Fruit fly (Drosophila melanogaster) whole organism, embryonic: ENCODE measurements around the gene CG14668.

ENCODE experiments used
- Awh ChIP-seq: fragments of 200-800 bp; sonication (Bioruptor generic); IDR thresholded peaks from 2 replicates; pipeline ENCODE4, ENCODE4 v1.3.6; 2022; ENCODE audit warnings: missing biosample characterization, missing genetic modification characterization
- BEAF-32 ChIP-seq: fragments of 200-800 bp; sonication (Bioruptor generic); optimal IDR thresholded peaks from 3 replicates; lab custom pipeline; 2017; ENCODE audit warnings: missing biosample characterization, missing genetic modification characterization, mild to moderate bottlenecking, moderate library complexity, missing genetic modification reagents
- CG10979 ChIP-seq: fragments of 200-800 bp; sonication (Bioruptor generic); optimal IDR thresholded peaks from 2 replicates; lab custom pipeline; 2018; ENCODE audit warnings: missing biosample characterization, mild to moderate bottlenecking, missing genetic modification characterization, moderate library complexity
- CG12219 ChIP-seq: fragments of 200-800 bp; sonication (Bioruptor generic); optimal IDR thresholded peaks from 3 replicates; lab custom pipeline; 2018; ENCODE audit warnings: missing biosample characterization, mild to moderate bottlenecking, missing genetic modification characterization
- CG12769 ChIP-seq: fragments of 200-800 bp; sonication (Bioruptor generic); optimal IDR thresholded peaks from 2 replicates; lab custom pipeline; 2019; ENCODE audit warnings: missing biosample characterization, mild to moderate bottlenecking, missing genetic modification characterization, moderate library complexity
- CG13424 ChIP-seq: fragments of 200-800 bp; sonication (Bioruptor generic); optimal IDR thresholded peaks from 2 replicates; lab custom pipeline; 2019; ENCODE audit warnings: missing biosample characterization, mild to moderate bottlenecking, missing genetic modification characterization, moderate library complexity
- CG17612 ChIP-seq: fragments of 200-800 bp; sonication (Bioruptor generic); IDR thresholded peaks from 2 replicates; pipeline ENCODE4 v1.3.6; 2022; ENCODE audit warnings: missing biosample characterization, missing genetic modification characterization
- CG18619 ChIP-seq: fragments of 200-800 bp; sonication (Bioruptor generic); optimal IDR thresholded peaks from 3 replicates; lab custom pipeline; 2017; ENCODE audit warnings: missing biosample characterization, mild to moderate bottlenecking, missing genetic modification characterization
- CG2889 ChIP-seq: fragments of 200-800 bp; sonication (Bioruptor generic); IDR thresholded peaks from 3 replicates; pipeline ENCODE4 v1.3.6; 2022; ENCODE audit warnings: missing biosample characterization, missing genetic modification characterization
- CG31224 ChIP-seq: fragments of 200-800 bp; sonication (Bioruptor generic); IDR thresholded peaks from 2 replicates; pipeline ENCODE4 v1.3.6; 2022; ENCODE audit warnings: missing biosample characterization, missing genetic modification characterization
- CG3726 ChIP-seq: fragments of 200-800 bp; sonication (Bioruptor generic); IDR thresholded peaks from 3 replicates; pipeline ENCODE4, ENCODE4 v1.3.6; 2022; ENCODE audit warnings: missing biosample characterization, missing genetic modification characterization
- CG4282 ChIP-seq: fragments of 200-800 bp; sonication (Bioruptor generic); optimal IDR thresholded peaks from 2 replicates; lab custom pipeline; 2016; ENCODE audit warnings: missing biosample characterization, missing genetic modification characterization
- CG6175 ChIP-seq: fragments of 200-800 bp; sonication (Bioruptor generic); IDR thresholded peaks from 3 replicates; pipeline ENCODE4 v1.3.6; 2022; ENCODE audit warnings: missing biosample characterization, missing genetic modification characterization
- CG6654 ChIP-seq: fragments of 200-800 bp; sonication (Bioruptor generic); optimal IDR thresholded peaks from 2 replicates; lab custom pipeline; 2017; ENCODE audit warnings: missing biosample characterization, mild to moderate bottlenecking, missing genetic modification characterization
- CG6689 ChIP-seq: fragments of 200-800 bp; sonication (Bioruptor generic); IDR thresholded peaks from 2 replicates; pipeline ENCODE4 v1.3.6; 2022; ENCODE audit warnings: missing biosample characterization, missing genetic modification characterization
- CG7271 ChIP-seq: fragments of 200-800 bp; sonication (Bioruptor generic); optimal IDR thresholded peaks from 2 replicates; lab custom pipeline; 2018; ENCODE audit warnings: missing biosample characterization, mild to moderate bottlenecking, missing genetic modification characterization, moderate library complexity
- CG8388 ChIP-seq: fragments of 200-800 bp; sonication (Bioruptor generic); optimal IDR thresholded peaks from 2 replicates; lab custom pipeline; 2019; ENCODE audit warnings: missing biosample characterization, mild to moderate bottlenecking, missing genetic modification characterization, moderate library complexity
- CG9932 ChIP-seq: fragments of 200-800 bp; sonication (Bioruptor generic); IDR thresholded peaks from 2 replicates; pipeline ENCODE4 v1.3.6; 2022; ENCODE audit warnings: missing biosample characterization, missing genetic modification characterization
- CkIIα-i1 ChIP-seq: fragments of 200-800 bp; sonication (Bioruptor generic); IDR thresholded peaks from 2 replicates; pipeline ENCODE4 v1.3.6; 2022; ENCODE audit warnings: missing biosample characterization, missing genetic modification characterization
- D ChIP-seq, 2 experiments: fragments of 200-800 bp in 1 of 2; fragments of >200 bp in 1 of 2; sonication (Bioruptor generic) in 1 of 2; optimal IDR thresholded peaks; 2 replicates in 1 of 2; 3 replicates in 1 of 2; lab custom pipeline; 2017; ENCODE audit warnings: mild to moderate bottlenecking in 1 of 2, missing biosample characterization in 1 of 2, missing genetic modification characterization in 1 of 2, missing genetic modification reagents in 1 of 2
- D19B ChIP-seq: fragments of 200-800 bp; sonication (Bioruptor generic); optimal IDR thresholded peaks from 2 replicates; lab custom pipeline; 2017; ENCODE audit warnings: missing biosample characterization, mild to moderate bottlenecking, missing genetic modification characterization
- Deaf1 ChIP-seq: fragments of 200-800 bp; optimal IDR thresholded peaks from 3 replicates; lab custom pipeline; 2019; ENCODE audit warnings: missing biosample characterization, mild to moderate bottlenecking, missing genetic modification characterization, moderate library complexity
- E2f1 ChIP-seq: fragments of 200-800 bp; sonication (Bioruptor generic); IDR thresholded peaks from 2 replicates; pipeline ENCODE4 v1.3.6; 2022; ENCODE audit warnings: missing biosample characterization, missing genetic modification characterization
- GATAe ChIP-seq: fragments of 200-800 bp; sonication (Bioruptor generic); conservative IDR thresholded peaks from 2 replicates; pipeline ENCODE4 v1.3.6; 2022; ENCODE audit warnings: missing biosample characterization, missing genetic modification characterization
- Lim3 ChIP-seq: fragments of 200-800 bp; sonication (Bioruptor generic); IDR thresholded peaks from 2 replicates; pipeline ENCODE4 v1.3.6; 2022; ENCODE audit warnings: missing biosample characterization, missing genetic modification characterization
- Nf-YC ChIP-seq: fragments of 200-800 bp; optimal IDR thresholded peaks from 3 replicates; lab custom pipeline; 2019; ENCODE audit warnings: missing biosample characterization, mild to moderate bottlenecking, missing genetic modification characterization, moderate library complexity
- Ptx1 ChIP-seq: fragments of 200-800 bp; sonication (Bioruptor generic); IDR thresholded peaks from 2 replicates; pipeline ENCODE4 v1.3.6; 2022; ENCODE audit warnings: missing biosample characterization, missing genetic modification characterization
- Rx ChIP-seq: fragments of 200-800 bp; sonication (Bioruptor generic); IDR thresholded peaks from 2 replicates; pipeline ENCODE4 v1.3.6; 2022; ENCODE audit warnings: missing biosample characterization, missing genetic modification characterization
- Scr ChIP-seq: fragments of 200-800 bp; sonication (Bioruptor generic); IDR thresholded peaks from 2 replicates; pipeline ENCODE4 v1.3.6; 2022; ENCODE audit warnings: missing biosample characterization, missing genetic modification characterization; ENCODE audit not compliant: partially characterized antibody
- Ssrp ChIP-seq: fragments of 200-800 bp; sonication (Bioruptor generic); optimal IDR thresholded peaks from 2 replicates; lab custom pipeline; 2018; ENCODE audit warnings: missing biosample characterization, mild to moderate bottlenecking, missing genetic modification characterization, moderate library complexity
- aop ChIP-seq: fragments of 200-800 bp; sonication (Bioruptor generic); IDR thresholded peaks from 2 replicates; pipeline ENCODE4 v1.3.6; 2022; ENCODE audit warnings: missing biosample characterization, missing genetic modification characterization
- ase ChIP-seq: fragments of 200-800 bp; sonication (Bioruptor generic); IDR thresholded peaks from 3 replicates; pipeline ENCODE4 v1.3.6; 2022; ENCODE audit warnings: missing biosample characterization, missing genetic modification characterization
- chn ChIP-seq: fragments of 200-800 bp; sonication (Bioruptor generic); optimal IDR thresholded peaks from 2 replicates; lab custom pipeline; 2016; ENCODE audit warnings: missing biosample characterization, missing genetic modification characterization
- da ChIP-seq: fragments of 200-800 bp; sonication (Bioruptor generic); optimal IDR thresholded peaks from 2 replicates; lab custom pipeline; 2016; ENCODE audit warnings: missing biosample characterization, missing genetic modification characterization
- eyg ChIP-seq: fragments of 200-800 bp; sonication (Bioruptor generic); optimal IDR thresholded peaks from 3 replicates; lab custom pipeline; 2016; ENCODE audit warnings: missing biosample characterization, missing genetic modification characterization
- gem ChIP-seq: fragments of 200-800 bp; sonication (Bioruptor generic); optimal IDR thresholded peaks from 2 replicates; lab custom pipeline; 2019; ENCODE audit warnings: missing biosample characterization, mild to moderate bottlenecking, missing genetic modification characterization, moderate library complexity
- gfzf ChIP-seq: fragments of 200-800 bp; sonication (Bioruptor generic); optimal IDR thresholded peaks from 2 replicates; lab custom pipeline; 2016; ENCODE audit warnings: missing biosample characterization, mild to moderate bottlenecking, missing genetic modification characterization, moderate library complexity
- gsb-n ChIP-seq: fragments of 200-800 bp; sonication (Bioruptor generic); optimal IDR thresholded peaks from 3 replicates; lab custom pipeline; 2018; ENCODE audit warnings: missing biosample characterization, mild to moderate bottlenecking, missing genetic modification characterization
- insv ChIP-seq, 2 experiments: fragments of 200-800 bp; sonication (Bioruptor generic); optimal IDR thresholded peaks; 3 replicates each; lab custom pipeline; 2016 to 2018; ENCODE audit warnings: missing biosample characterization in 2 of 2, missing genetic modification characterization in 2 of 2
- kah ChIP-seq: fragments of 200-800 bp; sonication (Bioruptor generic); optimal IDR thresholded peaks from 2 replicates; lab custom pipeline; 2018; ENCODE audit warnings: missing biosample characterization, mild to moderate bottlenecking, missing genetic modification characterization
- kni ChIP-seq: fragments of 200-800 bp; sonication (Bioruptor generic); optimal IDR thresholded peaks from 3 replicates; lab custom pipeline; 2017; ENCODE audit warnings: mild to moderate bottlenecking, missing biosample characterization, missing genetic modification reagents, missing genetic modification characterization
- lola ChIP-seq, 3 experiments: fragments of >200 bp in 2 of 3; fragments of 200-800 bp in 1 of 3; sonication (Bioruptor generic) in 1 of 3; optimal IDR thresholded peaks; 2 replicates each; lab custom pipeline; 2017 to 2019; ENCODE audit warnings: missing biosample characterization in 3 of 3, missing genetic modification characterization in 3 of 3, mild to moderate bottlenecking in 1 of 3, moderate library complexity in 1 of 3
- mam ChIP-seq: fragments of 200-800 bp; sonication (Bioruptor generic); optimal IDR thresholded peaks from 3 replicates; lab custom pipeline; 2016; ENCODE audit warnings: missing biosample characterization, missing genetic modification characterization
- p53 ChIP-seq: fragments of 200-800 bp; sonication (Bioruptor generic); optimal IDR thresholded peaks from 2 replicates; lab custom pipeline; 2016; ENCODE audit warnings: missing biosample characterization, missing genetic modification characterization
- pum ChIP-seq: fragments of 200-800 bp; sonication (Bioruptor generic); optimal IDR thresholded peaks from 2 replicates; lab custom pipeline; 2016; ENCODE audit warnings: missing biosample characterization, missing genetic modification characterization
- ro ChIP-seq: fragments of 200-800 bp; sonication (Bioruptor generic); IDR thresholded peaks from 2 replicates; pipeline ENCODE4 v1.3.6; 2022; ENCODE audit warnings: missing biosample characterization, missing genetic modification characterization
- sens ChIP-seq: fragments of 200-800 bp; sonication (Bioruptor generic); peaks from one replicate; lab custom pipeline; 2016; ENCODE audit warnings: missing biosample characterization, missing genetic modification characterization
- wdn ChIP-seq: fragments of 200-800 bp; sonication (Bioruptor generic); IDR thresholded peaks from 2 replicates; pipeline ENCODE4 v1.3.6; 2022; ENCODE audit warnings: missing biosample characterization, missing genetic modification characterization
- zen ChIP-seq: fragments of 200-800 bp; sonication (Bioruptor generic); optimal IDR thresholded peaks from 3 replicates; lab custom pipeline; 2018; ENCODE audit warnings: missing biosample characterization, mild to moderate bottlenecking, missing genetic modification characterization, moderate library complexity
- zf30C ChIP-seq: fragments of 200-800 bp; sonication (Bioruptor generic); optimal IDR thresholded peaks from 3 replicates; lab custom pipeline; 2018; ENCODE audit warnings: missing biosample characterization, mild to moderate bottlenecking, missing genetic modification characterization

The CG14668 gene

dm6 chr3R:5354373-5355134 lies 32.9 kb downstream of the CG14668 start, which contains the start of the genes CG11999 and CG1161 (continued):
- TF ChIP-seq Deaf1 (tag; lab: Kevin White, UChicago) (no peak), GATAe (GFP tag; lab: Robert Waterston, UW) (no peak), Nf-YC (tag; lab: Kevin White, UChicago) (peak; percentile 94), da (GFP tag; lab: Kevin White, UChicago) (no peak), pum (GFP tag; lab: Kevin White, UChicago) (no peak), CG17612 (GFP tag; lab: Robert Waterston, UW) (no peak), CG2889 (GFP tag; lab: Robert Waterston, UW) (no peak), sens (GFP tag; lab: Kevin White, UChicago) (peak; percentile 82), CG6689 (GFP tag; lab: Robert Waterston, UW) (no peak), CG6175 (GFP tag; lab: Robert Waterston, UW) (no peak), Ssrp (no peak), kni (GFP tag; lab: Kevin White, UChicago) (no peak), lola (GFP tag; optimal IDR thresholded peaks at IDR 0.05; lab: Kevin White, UChicago) (no peak), gsb-n (tag; lab: Kevin White, UChicago) (no peak), eyg (no peak), p53 (no peak), Lim3 (GFP tag; lab: Robert Waterston, UW) (no peak), D (optimal IDR thresholded peaks at IDR 0.05; lab: Kevin White, UChicago) (no peak), D (GFP tag; optimal IDR thresholded peaks at IDR 0.05; lab: Kevin White, UChicago) (no peak), CG7271 (no peak), E2f1 (GFP tag; lab: Robert Waterston, UW) (no peak), Rx (no peak), chn (no peak), CG18619 (GFP tag; lab: Kevin White, UChicago) (no peak), CG31224 (no peak), Ptx1 (GFP tag; lab: Robert Waterston, UW) (no peak), wdn (no peak), CG8388 (GFP tag; lab: Kevin White, UChicago) (no peak), Scr (GFP tag; lab: Robert Waterston, UW) (no peak), CG13424 (peak; percentile 17), CG6654 (GFP tag; lab: Kevin White, UChicago) (no peak), CG4282 (GFP tag; lab: Kevin White, UChicago) (no peak), CG9932 (GFP tag; lab: Robert Waterston, UW) (no peak), zf30C (GFP tag; lab: Kevin White, UChicago) (no peak), zen (peak; percentile 40), insv (GFP tag; optimal IDR thresholded peaks at IDR 0.05; lab: Kevin White, UChicago) (no peak), CG12219 (GFP tag; lab: Kevin White, UChicago) (no peak), kah (no peak), BEAF-32 (GFP tag; lab: Kevin White, UChicago) (peak; percentile 36), aop (no peak), gfzf (peak; percentile 70), D19B (no peak), ase (GFP tag; lab: Robert Waterston, UW) (no peak), ro (GFP tag; lab: Robert Waterston, UW) (no peak), gem (tag; lab: Kevin White, UChicago) (no peak), CkIIα-i1 (GFP tag; lab: Robert Waterston, UW) (no peak), Awh (GFP tag; lab: Robert Waterston, UW) (no peak), CG12769 (tag; lab: Kevin White, UChicago) (no peak), CG10979 (no peak), mam (GFP tag; lab: Kevin White, UChicago) (no peak), CG3726 (GFP tag; lab: Robert Waterston, UW) (no peak)
